Worm (Caenorhabditis elegans): Measurements from ENCODE around the gene egl-23.
A peak's percentile ranks its signal among the peaks of the same experiment; 100 is the strongest.

egl-23 gene

DNA sequence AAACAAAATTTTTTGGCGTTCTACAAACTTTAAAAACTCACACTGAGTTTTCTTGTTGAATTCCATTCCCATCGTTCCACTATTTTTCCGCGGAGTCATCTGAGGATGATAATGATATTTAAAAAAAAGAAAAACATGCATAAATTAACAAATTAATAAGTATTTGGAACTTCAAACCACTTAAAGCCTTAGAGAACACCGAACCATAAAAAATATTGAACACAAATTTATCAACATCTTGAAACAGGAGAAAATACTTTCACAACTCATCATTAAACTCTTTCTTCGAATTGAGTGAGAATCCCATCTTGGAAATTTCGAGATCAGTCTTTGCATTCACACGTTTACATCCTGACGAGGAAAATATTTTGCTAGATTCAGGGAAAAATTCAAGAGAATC, 6.5 kb upstream of the egl-23 start, which contains the start of gene gei-18:
Gene gei-18 (minus strand): TSS at position 101 of the 400 bp plus-strand sequence.
- TF ChIP-seq nhr-76 (tag; optimal IDR thresholded peaks at IDR 0.05): no peak
- no peak for TF ChIP-seq hlh-1 (tag; optimal IDR thresholded peaks at IDR 0.05)
- no peak for TF ChIP-seq zip-8 (tag; optimal IDR thresholded peaks at IDR 0.05)
- TF ChIP-seq mls-2 (tag; optimal IDR thresholded peaks at IDR 0.05): no peak
- no peak for TF ChIP-seq ham-2 (GFP tag; optimal IDR thresholded peaks at IDR 0.05)
- no peak for TF ChIP-seq sem-2 (GFP tag; optimal IDR thresholded peaks at IDR 0.05)
- TF ChIP-seq ceh-83 (GFP tag; optimal IDR thresholded peaks at IDR 0.05): no peak
- TF ChIP-seq nhr-237 (tag; optimal IDR thresholded peaks at IDR 0.05): no peak
- TF ChIP-seq nhr-12 (tag; optimal IDR thresholded peaks at IDR 0.05): no peak
- no peak for TF ChIP-seq drap-1 (GFP tag; optimal IDR thresholded peaks at IDR 0.05)
- no peak for TF ChIP-seq mab-5 (tag; optimal IDR thresholded peaks at IDR 0.05)
- TF ChIP-seq ces-1 (GFP tag; optimal IDR thresholded peaks at IDR 0.05): no peak
- no peak for TF ChIP-seq nhr-2 (tag; optimal IDR thresholded peaks at IDR 0.05)
- TF ChIP-seq unc-39 (tag; optimal IDR thresholded peaks at IDR 0.05): no peak

DNA sequence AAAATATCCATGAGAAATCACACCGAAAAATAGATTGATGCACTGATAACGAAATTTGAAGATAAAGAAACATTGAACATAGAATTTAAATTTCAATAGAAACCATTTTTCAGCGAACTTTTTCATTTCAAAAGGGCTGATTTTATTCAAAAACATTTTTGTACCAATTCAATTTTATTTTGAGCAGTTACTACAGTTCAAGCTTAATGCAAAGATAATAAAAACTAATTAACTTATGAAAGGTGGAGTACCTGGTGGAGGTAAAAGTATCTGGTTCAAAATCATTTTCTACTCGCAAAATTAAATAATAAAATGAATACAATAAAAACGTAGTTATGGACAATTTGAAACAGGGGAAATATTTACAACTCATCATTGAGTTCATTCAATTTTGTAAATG, 4.8 kb upstream of the egl-23 start, which contains the start of gene tor-2:
Gene tor-2 (minus strand): TSS at position 101 of the 400 bp plus-strand sequence.
- TF ChIP-seq tbx-8 (GFP tag; optimal IDR thresholded peaks at IDR 0.05) (no peak), nhr-28 (tag; optimal IDR thresholded peaks at IDR 0.05) (no peak), lsy-2 (tag; optimal IDR thresholded peaks at IDR 0.05) (no peak), mep-1 (tag; optimal IDR thresholded peaks at IDR 0.05) (no peak), nhr-12 (tag; optimal IDR thresholded peaks at IDR 0.05) (no peak), ceh-43 (GFP tag; optimal IDR thresholded peaks at IDR 0.05) (no peak), pha-4 (tag; optimal IDR thresholded peaks at IDR 0.05) (no peak)

DNA sequence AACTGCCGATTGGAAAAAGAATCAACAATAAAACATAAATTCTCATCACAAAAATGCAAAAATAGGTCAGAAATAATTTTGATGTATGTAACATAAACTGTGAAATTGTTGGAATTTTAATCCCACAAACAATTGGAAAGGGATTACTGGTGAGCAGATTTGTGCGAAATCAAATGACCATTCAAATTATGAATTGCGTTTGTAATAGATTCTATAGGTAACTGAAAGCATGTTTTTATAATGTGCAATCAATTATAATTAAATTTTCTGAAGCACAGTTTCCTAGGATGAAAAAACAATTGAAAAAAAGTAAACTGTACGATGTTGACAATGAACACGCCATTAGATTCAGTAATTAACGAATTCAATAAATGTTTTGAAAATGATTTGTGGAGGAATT, 3.2 kb upstream of the egl-23 start, which contains the start of gene tor-1:
Gene tor-1 (minus strand): TSS at position 101 of the 400 bp plus-strand sequence.
- TF ChIP-seq bed-3 (GFP tag; optimal IDR thresholded peaks at IDR 0.05): no peak

DNA sequence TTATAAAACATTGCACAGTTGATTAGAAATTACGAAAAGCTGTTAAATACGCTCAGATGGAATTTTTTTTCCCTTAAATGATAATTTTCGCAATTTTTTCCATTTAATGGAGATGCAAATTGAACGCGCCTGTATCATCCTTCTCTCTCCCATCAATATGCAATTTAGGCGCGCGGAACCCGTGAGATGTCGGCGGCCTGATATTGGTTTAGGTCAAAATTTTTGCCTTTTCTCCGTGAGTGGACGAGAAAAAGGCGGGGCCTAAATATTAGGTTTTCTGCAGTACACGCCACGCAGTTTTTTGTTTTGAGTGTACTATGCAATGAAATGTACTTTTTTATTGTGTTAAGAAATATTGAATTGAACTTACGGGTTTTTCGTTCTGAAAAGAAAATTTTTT, 994 bp downstream of the egl-23 start:
- TF ChIP-seq drap-1 (GFP tag; optimal IDR thresholded peaks at IDR 0.05) (no peak), elt-1 (tag; optimal IDR thresholded peaks at IDR 0.05; ENCODE audit: borderline replicate concordance, insufficient read depth) (no peak), nhr-237 (tag; optimal IDR thresholded peaks at IDR 0.05) (no peak), mep-1 (tag; optimal IDR thresholded peaks at IDR 0.05) (no peak), lin-32 (GFP tag; optimal IDR thresholded peaks at IDR 0.05) (no peak), lin-13 (tag; optimal IDR thresholded peaks at IDR 0.05) (no peak), sptf-1 (tag; optimal IDR thresholded peaks at IDR 0.05) (no peak), elt-3 (tag; optimal IDR thresholded peaks at IDR 0.05) (no peak), bed-3 (GFP tag; optimal IDR thresholded peaks at IDR 0.05) (no peak), cnd-1 (tag; optimal IDR thresholded peaks at IDR 0.05) (no peak), lsy-2 (tag; optimal IDR thresholded peaks at IDR 0.05) (no peak), ceh-39 (tag; optimal IDR thresholded peaks at IDR 0.05) (no peak)

DNA sequence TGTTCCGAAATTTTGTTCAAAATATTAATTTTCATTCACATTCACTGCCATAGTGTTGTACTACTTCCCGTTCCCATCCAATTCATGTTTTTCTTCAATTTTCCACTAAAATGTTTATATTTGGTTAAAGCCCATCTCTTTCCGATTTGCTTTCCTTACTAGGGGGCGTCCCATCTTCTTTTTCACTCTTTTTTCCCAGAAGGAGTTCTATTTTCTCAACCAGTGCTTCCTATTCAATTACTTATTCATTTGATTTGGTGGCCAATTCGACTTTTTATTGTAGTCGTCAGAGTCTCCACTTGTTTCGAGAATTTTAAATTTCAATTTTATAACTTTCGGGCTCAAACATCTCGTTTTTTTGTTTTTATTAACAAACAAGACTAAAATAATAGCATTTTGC, 12.9 kb downstream of the egl-23 start:
- TF ChIP-seq lin-13 (tag; optimal IDR thresholded peaks at IDR 0.05) (no peak), ces-1 (GFP tag; optimal IDR thresholded peaks at IDR 0.05) (peak; percentile 15)

DNA sequence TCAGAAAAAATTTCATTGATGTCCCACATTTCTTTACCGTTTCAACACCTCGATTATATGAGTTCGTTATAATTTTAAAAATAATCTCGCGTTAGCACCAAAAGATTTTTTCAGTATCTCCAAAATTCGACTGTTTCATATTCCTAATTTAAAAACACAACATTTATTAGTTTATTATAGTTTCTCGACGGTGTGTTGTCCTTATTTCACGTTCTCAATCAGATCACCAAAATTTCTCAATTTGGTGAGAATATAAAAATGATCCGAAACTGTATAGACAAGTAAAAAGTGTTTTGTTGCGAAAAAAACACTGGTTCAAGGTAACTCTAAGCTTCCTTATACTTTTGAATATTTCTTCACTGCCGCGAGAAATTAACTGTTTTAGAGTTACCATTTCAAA, 19.8 kb downstream of the egl-23 start:
- no peak for TF ChIP-seq cnd-1 (tag; optimal IDR thresholded peaks at IDR 0.05)
- TF ChIP-seq ceh-43 (GFP tag; optimal IDR thresholded peaks at IDR 0.05): no peak
- TF ChIP-seq snpc-4 (tag; optimal IDR thresholded peaks at IDR 0.05): no peak
- no peak for TF ChIP-seq ces-1 (GFP tag; optimal IDR thresholded peaks at IDR 0.05)
- TF ChIP-seq mls-2 (tag; optimal IDR thresholded peaks at IDR 0.05): no peak
- TF ChIP-seq ceh-83 (GFP tag; optimal IDR thresholded peaks at IDR 0.05): no peak
- no peak for TF ChIP-seq ham-2 (GFP tag; optimal IDR thresholded peaks at IDR 0.05)
- TF ChIP-seq flh-1 (GFP tag; optimal IDR thresholded peaks at IDR 0.05): no peak
- TF ChIP-seq unc-62 (GFP tag; optimal IDR thresholded peaks at IDR 0.05): no peak
- TF ChIP-seq mep-1 (tag; optimal IDR thresholded peaks at IDR 0.05): no peak
- TF ChIP-seq pha-4 (tag; optimal IDR thresholded peaks at IDR 0.05): no peak
- TF ChIP-seq hlh-1 (tag; optimal IDR thresholded peaks at IDR 0.05): no peak
- no peak for TF ChIP-seq bed-3 (GFP tag; optimal IDR thresholded peaks at IDR 0.05)
- no peak for TF ChIP-seq sptf-1 (tag; optimal IDR thresholded peaks at IDR 0.05)
- no peak for TF ChIP-seq blmp-1 (tag; optimal IDR thresholded peaks at IDR 0.05)
- no peak for TF ChIP-seq ceh-39 (tag; optimal IDR thresholded peaks at IDR 0.05)
- TF ChIP-seq elt-1 (tag; optimal IDR thresholded peaks at IDR 0.05; ENCODE audit: borderline replicate concordance, insufficient read depth): no peak

Measured in whole organism, mixed stage, embryonic.